Fruit fly (Drosophila melanogaster) whole organism, larva: ENCODE results near the gene spd-2.

Experiments used
- noc ChIP-seq: fragments of 200-800 bp; sonication (Bioruptor generic); optimal IDR thresholded peaks from 3 replicates; lab custom pipeline; 2019; ENCODE audit warnings: missing biosample characterization, mild to moderate bottlenecking, missing genetic modification characterization, moderate library complexity

Gene spd-2

DNA sequence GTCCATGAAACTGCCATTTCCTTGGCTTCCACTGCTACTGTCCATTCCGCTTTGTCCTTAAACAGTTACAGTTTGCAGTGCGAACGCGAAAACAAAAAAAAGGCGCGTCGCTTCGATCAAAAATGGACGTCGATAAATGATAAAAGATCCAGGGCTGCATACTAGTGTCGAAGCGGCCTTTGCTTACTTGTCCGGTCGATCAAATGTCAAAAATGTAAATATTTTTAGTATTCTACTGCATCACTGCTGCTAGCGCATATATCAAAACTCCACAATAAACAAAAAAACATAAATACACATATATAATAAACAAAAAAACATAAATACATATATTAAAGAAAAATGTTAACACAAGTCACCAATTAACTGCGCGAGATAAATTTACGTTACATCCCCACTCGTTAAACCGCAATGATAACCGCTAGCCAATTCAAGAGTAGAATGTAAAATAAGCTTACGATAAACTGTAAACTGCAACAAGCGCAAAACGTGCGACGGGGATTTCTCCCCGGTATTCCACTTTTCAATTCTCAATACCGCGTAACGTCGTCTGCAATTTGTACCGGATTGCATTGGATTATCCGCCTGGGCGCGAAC is at the start of gene spd-2, which contains the start of gene Apl:
TSS of gene spd-2 (minus strand) at position 93 of the 597 bp plus-strand sequence.
TSS of gene Apl (plus strand) at position 260 of the 597 bp plus-strand sequence.
- no peak for TF ChIP-seq noc (tag; lab: Kevin White, UChicago)

DNA sequence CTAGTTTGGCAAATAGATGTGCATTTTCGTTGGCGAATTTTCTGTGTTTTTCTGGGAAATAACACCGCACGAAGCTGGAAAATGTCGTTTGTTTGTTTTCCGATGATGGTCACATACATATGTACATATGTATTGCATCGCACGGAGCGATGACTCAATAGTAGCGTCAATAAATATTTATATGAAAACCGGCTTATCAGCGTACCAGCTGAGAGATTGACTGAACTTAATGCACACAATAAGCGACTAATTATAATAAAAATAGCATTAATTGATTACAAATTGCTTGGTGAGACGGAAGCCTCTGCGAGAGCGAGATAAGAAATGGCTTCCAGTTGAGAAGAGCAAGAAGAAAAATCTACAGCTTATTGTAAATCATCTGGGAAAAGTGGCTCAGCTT is 49.7 kb upstream of the spd-2 start:
- TF ChIP-seq noc (tag; lab: Kevin White, UChicago), result no peak

DNA sequence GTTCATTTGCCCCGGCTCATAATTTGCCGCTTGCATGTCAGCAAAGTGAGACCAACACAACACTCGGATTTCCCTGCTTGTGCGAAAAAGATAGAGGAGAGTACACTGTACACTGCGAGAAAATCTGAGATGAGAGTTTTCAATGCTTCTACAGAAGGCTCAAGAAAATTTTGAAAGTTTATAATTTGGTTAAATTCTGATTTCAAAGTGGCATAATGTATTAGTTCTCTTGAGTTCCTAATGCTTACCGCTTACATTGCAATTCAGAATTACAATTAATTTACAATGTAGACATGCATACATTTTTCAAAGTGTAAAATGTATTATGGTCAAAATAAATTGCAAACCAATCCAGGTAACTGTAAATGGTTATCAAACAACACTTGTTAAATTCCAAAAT is 48.1 kb upstream of the spd-2 start:
- TF ChIP-seq noc (tag; lab: Kevin White, UChicago), result no peak

DNA sequence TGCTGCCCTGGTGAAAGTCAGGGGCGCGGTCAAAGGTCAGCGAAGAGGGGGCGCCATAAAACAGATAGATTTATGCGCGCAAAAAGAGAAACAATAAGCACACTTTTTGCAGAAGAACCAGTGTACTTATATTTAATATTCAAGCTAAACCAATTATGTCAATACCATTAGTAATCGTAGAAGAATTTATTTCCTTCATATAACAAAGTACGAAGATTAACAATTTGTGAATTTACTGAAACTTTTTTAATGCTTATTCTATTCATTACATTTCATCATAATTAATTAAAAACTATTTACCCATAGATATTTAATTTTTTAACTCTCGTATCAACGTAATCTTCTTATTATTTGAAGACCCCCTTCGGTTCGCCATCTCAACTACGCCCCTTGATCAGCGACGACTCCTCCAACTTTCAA is 47.3 kb upstream of the spd-2 start:
- no peak for TF ChIP-seq noc (tag; lab: Kevin White, UChicago)

DNA sequence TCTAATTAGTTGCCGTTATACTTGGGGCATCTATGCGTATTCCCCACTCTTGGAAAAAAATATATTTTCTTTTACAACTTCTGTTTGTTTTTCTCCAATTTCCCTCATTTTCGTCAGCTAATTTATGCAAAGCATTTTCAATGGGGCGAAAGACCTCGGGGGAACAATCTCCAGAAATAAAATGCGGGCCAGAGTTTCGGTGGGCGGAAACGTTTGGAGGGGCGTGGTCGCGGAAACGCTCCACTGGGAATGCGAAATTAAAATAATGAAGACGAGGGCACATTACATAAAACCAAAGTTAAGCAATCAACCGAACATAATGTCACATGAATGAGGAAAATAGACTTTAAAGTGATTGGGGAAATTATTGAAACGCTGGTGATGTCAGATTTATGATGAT is 46.3 kb upstream of the spd-2 start:
- no peak for TF ChIP-seq noc (tag; lab: Kevin White, UChicago)

DNA sequence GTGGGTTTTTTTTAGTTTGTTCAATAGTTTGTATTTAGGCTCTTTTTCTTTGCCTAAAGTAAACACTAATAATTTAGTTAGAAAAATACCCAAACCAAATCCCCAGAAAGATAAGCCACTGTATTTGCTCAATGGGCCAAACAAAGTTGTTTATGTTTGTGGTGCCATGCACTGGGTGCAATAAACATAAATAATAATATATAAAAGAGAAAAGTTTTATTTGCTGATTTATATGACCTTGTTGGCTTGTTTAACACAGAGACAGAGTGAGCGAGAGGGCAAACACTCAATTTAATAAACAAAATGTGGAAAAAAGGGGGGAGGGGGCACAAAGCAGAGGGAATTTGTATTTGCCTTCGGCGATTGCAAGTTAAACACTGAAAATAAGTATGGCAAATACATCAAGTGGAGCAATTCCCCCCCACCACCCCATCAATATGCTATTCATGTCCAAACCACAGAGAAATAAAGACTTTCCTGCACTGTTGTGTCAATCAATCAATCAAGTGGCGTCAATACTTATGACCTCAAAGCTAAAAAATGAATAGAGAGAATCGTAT is 45.8 kb upstream of the spd-2 start:
- no peak for TF ChIP-seq noc (tag; lab: Kevin White, UChicago)

DNA sequence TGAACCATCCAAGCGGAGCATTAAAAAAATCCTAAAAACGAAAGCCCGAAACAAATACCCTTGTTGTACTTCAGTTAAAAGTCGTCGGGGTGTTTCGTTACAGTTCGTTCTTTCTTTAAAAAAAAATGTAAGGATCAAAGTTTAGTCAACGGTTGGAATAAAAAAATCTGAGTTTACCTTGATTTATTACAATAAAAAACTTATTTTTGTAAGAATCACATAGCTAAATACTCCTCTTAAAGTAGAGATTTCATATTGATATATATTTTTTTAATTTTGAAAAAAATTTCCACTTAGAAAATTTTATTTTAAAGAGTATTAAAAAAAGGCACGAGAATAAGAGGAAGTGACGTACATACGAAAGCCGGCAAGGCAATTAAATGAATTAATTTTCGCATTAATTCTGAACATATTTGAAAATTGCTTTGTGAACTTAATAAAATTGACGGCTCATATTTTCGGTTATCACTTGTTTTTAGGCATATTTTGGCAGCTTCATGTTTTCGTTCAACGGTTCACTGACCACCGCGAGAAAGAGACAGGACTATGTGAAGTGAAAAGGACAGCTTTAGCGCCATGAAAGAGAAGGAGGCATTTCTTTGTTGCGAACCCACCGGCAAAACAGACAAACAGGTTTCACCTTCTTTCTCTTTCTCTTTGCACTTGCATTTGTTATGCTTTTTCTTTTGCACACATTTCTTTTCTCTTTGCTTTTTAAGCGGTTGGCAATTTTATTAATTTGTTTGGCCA is 44.0 kb upstream of the spd-2 start:
- no peak for TF ChIP-seq noc (tag; lab: Kevin White, UChicago)

DNA sequence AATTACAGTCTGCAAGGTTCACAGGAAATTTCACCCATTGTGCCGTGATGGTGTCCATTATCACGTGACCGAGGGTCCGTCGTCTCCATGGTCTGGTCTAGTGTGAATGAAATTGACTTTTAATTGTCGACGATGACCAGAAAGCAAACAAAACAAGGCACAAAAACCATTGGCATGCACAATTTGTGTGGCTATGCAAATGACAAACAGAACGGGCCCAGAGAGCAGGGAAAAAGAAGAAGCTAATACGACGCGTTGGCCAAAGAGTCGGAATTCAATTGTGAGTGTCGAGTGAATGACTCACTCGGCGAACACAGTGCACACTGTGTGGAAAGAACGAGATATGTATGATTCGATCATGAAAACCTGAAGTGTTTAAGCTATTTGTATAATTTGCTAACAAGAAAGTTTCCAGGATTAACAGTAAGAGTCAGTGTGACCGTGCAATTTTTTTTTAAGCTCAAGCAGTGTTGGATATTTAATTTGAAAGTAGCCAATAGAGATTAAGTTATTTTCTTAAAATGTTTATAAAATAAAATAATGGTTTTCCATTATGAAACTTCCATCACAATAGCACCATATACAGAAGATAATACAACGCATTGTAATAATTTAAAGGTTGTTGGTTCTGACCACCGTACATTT is 40.9 kb upstream of the spd-2 start:
- TF ChIP-seq noc (tag; lab: Kevin White, UChicago), result peak; percentile 65

DNA sequence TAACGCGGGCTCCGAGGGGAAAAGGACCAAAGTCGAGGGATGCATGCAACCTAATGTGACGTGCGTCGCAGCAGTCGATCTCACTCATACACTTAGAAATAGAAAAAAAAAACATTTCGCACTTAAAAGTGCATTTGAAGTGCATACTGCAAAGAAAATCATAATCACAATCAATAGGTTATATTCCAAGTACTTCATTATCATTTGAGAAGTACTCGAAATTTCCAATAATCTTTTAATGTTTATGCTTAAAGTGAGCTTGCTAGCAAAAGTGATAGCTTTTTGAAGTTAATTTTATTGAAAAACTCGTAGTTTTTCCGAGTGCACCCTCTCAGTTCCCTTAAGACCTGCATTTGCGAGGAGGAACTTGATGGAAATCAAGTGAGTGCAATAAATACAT is 39.7 kb upstream of the spd-2 start:
- TF ChIP-seq noc (tag; lab: Kevin White, UChicago), result no peak

DNA sequence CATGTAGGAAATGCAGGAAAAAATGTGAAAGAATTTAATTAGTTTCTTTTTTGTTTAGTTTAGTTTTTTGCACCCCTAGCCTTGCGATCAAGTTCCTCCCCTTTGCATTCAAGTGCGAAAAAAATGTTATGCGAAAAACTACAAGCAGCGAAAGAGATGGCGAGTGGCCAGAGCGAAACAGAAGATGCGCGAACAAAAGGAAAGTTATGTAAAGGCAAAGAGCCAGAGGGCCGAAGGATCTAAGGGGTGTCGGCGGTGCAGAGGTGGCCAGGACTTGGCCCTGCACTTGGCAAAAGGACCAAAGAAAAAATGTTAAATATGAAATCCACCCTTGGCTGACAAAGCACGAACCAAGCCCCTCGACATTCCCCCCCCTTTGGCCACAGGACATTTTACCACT is 39.3 kb upstream of the spd-2 start:
- TF ChIP-seq noc (tag; lab: Kevin White, UChicago), result no peak

DNA sequence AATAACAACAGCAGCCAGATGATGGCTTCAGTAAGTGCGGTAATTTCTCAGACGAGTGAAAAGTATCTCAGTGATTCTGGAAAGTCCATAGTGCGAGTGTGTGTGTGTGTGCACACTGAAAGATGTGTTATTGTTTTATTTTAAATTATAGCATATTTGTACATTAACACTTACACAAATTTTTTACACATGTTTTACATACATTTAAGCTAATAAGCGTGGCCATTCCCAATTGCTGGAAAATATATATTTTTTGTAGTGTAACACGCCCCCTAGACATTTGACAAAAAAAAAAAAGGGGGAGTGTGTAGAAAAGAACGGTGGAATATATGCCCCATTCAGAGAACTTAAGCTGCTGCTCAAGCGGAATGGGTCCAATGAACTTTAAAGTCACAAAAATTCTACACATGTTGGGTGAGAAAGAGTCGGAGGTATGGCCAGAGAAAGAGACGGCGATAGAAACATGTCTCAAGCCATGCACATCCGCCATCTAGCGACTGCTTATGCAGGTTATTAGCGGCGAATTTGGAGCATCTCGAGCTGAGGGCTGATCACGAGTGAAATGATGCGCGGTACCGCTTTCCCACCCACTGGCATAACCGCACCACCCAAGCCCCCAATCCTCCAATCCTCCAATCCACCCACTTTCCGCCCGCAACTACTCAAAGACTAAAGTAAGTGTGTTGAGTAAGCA is 37.2 kb upstream of the spd-2 start:
- no peak for TF ChIP-seq noc (tag; lab: Kevin White, UChicago)

DNA sequence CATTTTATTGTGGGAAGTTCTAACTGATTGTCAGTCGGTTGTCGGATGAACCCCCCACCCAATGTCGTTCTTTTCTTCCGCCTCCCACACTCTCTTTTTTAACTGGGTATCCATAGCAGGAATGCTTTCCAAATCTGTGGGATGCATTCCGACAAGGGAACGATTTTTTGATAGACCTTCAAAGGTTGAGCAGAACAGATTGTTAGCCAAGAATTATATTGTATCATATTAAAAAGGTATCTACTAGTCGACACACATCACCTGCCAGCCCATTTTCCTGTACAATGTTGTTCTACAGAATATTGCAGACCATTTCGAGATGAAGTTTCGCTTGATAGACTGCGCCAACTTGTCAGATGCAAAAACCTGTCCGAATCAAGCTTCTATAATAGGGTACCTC is 35.0 kb upstream of the spd-2 start:
- TF ChIP-seq noc (tag; lab: Kevin White, UChicago), result no peak

DNA sequence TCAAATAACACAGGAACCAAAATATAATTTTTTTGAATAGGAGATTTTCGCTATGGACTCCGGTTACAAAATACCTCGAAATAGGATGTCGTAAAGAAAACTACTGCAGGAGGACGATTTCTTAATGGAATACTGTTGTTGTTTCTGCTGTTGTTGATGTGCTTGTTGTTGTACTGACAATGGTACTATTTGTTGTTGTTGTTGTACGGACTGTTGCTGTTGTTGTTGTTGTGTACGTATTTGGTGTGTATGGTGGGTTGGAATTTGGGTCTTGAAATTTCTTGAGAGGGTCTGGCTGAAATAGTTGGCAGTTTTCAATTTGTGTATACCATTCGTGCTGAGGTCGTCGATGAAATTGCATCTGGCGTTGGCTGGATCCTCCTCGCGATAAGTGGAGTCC is 31.4 kb upstream of the spd-2 start:
- no peak for TF ChIP-seq noc (tag; lab: Kevin White, UChicago)

DNA sequence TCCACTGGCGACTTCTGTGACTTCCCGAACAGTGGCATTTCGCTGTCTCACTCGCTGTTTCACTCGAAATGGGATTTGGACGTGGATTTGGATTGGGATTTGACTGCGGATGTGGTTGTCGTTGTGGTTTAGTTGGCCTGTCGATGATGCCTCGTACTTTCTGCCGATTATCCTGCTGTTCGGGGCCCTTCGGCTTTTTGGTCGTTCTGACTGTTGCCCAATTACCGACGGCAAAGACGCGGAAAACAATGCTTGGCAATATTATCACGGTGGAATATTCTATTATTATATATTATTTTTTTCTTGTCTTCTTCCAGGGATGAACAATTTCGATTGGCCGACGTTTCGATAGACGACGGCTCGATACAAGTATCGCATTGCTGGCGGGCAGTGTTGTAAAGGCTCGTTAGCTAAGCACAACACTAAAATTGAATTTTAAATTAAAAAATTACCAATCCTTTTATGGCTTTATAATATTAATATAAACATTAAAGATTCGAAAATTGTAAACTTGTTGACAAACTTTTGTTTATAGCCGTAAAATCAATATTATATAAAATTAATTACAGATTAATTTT is 20.4 kb upstream of the spd-2 start, which contains the start of gene Mo25:
TSS of gene Mo25 (minus strand) at position 341 of the 578 bp plus-strand sequence.
- no peak for TF ChIP-seq noc (tag; lab: Kevin White, UChicago)

DNA sequence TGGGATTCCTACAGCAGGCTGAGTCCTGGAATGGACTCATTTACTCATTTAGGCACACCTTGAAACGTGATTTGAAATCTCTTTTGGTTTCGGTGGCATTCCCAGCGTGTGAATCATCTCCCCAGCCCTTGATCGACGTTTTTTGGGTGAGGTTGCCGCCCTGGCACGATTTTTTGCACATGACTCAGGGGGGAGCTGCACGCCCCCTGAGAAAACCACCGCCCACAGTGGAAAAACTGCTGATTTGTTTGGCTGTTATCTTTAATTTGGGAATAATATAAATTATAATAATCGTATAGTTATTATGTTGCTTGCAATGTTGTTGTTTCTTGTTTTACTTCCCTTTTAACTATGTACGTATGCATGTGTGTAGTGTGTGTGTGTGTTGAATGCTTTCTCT is 18.2 kb upstream of the spd-2 start:
- peak; percentile 58 for TF ChIP-seq noc (tag; lab: Kevin White, UChicago)
